Fruit fly (Drosophila melanogaster) whole organism: ENCODE results near the gene sima.

Experiments
- CG8478 ChIP-seq: fragments of >200 bp; optimal IDR thresholded peaks from 2 replicates; lab custom pipeline; 2018; ENCODE audit warnings: inconsistent platforms
- Dll ChIP-seq: fragments of >200 bp; optimal IDR thresholded peaks from 2 replicates; lab custom pipeline; 2017
- EcR ChIP-seq, 2 experiments: fragments of >200 bp; optimal IDR thresholded peaks; 2 replicates each; lab custom pipeline; 2017; ENCODE audit warnings: missing biosample characterization in 2 of 2, missing genetic modification characterization in 2 of 2, missing genetic modification reagents in 2 of 2
- pan ChIP-seq: fragments of >200 bp; optimal IDR thresholded peaks from 2 replicates; lab custom pipeline; 2017
- psq ChIP-seq: fragments of >200 bp; optimal IDR thresholded peaks from 2 replicates; lab custom pipeline; 2017
- usp ChIP-seq: fragments of >200 bp; optimal IDR thresholded peaks from 2 replicates; lab custom pipeline; 2017; ENCODE audit warnings: missing biosample characterization, missing genetic modification characterization, mixed read lengths

Gene sima

dm6 chr3R:30032281-30032680, 25.8 kb upstream of the sima start:
- TF ChIP-seq EcR (GFP tag; optimal IDR thresholded peaks at IDR 0.05; lab: Kevin White, UChicago): no peak
- TF ChIP-seq usp: no peak
- no peak for TF ChIP-seq Dll (lab: Kevin White, UChicago)
- no peak for TF ChIP-seq CG8478 (lab: Kevin White, UChicago)
- TF ChIP-seq pan (lab: Kevin White, UChicago): no peak
- TF ChIP-seq psq (lab: Kevin White, UChicago): no peak

dm6 chr3R:30036609-30037008, 21.5 kb upstream of the sima start, which contains the start of gene ZIPIC:
ZIPIC (minus strand) TSS chr3R:30036870.
- TF ChIP-seq CG8478 (lab: Kevin White, UChicago) (no peak), usp (no peak), pan (lab: Kevin White, UChicago) (no peak), Dll (lab: Kevin White, UChicago) (no peak), EcR (GFP tag; optimal IDR thresholded peaks at IDR 0.05; lab: Kevin White, UChicago) (no peak), psq (lab: Kevin White, UChicago) (no peak)

dm6 chr3R:30037630-30038029, 20.5 kb upstream of the sima start, which contains the start of gene ocn:
ocn (minus strand) TSS chr3R:30037730.
- TF ChIP-seq pan (lab: Kevin White, UChicago) (no peak), Dll (lab: Kevin White, UChicago) (no peak), CG8478 (lab: Kevin White, UChicago) (no peak), EcR (GFP tag; optimal IDR thresholded peaks at IDR 0.05; lab: Kevin White, UChicago) (no peak), psq (lab: Kevin White, UChicago) (no peak), usp (no peak)

DNA sequence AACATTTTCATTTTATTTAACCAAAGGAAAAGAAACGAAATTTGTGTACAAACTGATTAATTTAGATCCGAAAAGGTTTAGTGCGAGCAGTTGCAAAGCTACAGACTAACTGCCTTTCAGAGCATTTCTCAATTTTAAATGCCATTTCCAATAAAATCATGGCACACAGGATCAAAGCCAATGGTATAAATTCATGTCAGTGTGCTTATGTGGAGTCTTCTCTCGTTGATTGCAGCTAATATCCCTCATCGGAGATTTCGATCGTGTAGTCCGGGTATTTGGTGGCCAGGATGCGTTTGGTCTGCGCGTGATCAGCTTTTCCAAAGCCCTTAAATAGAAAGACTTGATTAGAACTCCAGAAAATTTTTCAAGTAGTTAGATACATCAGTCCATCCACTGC, 19.5 kb upstream of the sima start, which contains the start of gene janB:
Gene janB, minus strand, starts transcription at position 101 of the 400 bp plus-strand sequence.
- TF ChIP-seq EcR (GFP tag; optimal IDR thresholded peaks at IDR 0.05; lab: Kevin White, UChicago) (no peak), psq (lab: Kevin White, UChicago) (no peak), usp (no peak), CG8478 (lab: Kevin White, UChicago) (no peak), pan (lab: Kevin White, UChicago) (no peak), Dll (lab: Kevin White, UChicago) (no peak)

DNA sequence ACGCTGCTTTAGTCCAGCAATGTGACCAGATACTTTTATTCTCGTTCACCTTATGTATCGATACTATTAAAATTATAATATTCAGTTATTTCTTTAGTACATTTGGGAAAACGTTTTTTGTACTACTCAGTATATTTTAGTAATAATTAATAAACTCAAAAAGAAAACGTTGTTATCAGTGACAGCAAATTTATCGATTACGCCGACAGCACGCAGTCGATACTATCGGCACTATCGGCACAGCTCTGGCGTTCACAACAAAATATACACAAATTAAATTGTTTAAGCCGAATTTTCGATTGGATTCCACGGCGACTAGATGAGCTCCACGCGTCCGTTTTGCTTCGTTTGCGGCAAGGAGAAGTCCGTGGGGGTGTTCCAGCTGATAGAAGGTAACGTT, 18.6 kb upstream of the sima start, which contains the start of the genes janA, Sry-alpha and Sry-beta:
Gene janA, minus strand, starts transcription at position 40 of the 400 bp plus-strand sequence.
Gene Sry-alpha, plus strand, starts transcription at position 226 of the 400 bp plus-strand sequence.
Gene Sry-beta, plus strand, starts transcription at position 226 of the 400 bp plus-strand sequence.
- TF ChIP-seq CG8478 (lab: Kevin White, UChicago) (no peak), Dll (lab: Kevin White, UChicago) (no peak), usp (no peak), EcR (GFP tag; optimal IDR thresholded peaks at IDR 0.05; lab: Kevin White, UChicago) (no peak), pan (lab: Kevin White, UChicago) (no peak), psq (lab: Kevin White, UChicago) (no peak)

DNA sequence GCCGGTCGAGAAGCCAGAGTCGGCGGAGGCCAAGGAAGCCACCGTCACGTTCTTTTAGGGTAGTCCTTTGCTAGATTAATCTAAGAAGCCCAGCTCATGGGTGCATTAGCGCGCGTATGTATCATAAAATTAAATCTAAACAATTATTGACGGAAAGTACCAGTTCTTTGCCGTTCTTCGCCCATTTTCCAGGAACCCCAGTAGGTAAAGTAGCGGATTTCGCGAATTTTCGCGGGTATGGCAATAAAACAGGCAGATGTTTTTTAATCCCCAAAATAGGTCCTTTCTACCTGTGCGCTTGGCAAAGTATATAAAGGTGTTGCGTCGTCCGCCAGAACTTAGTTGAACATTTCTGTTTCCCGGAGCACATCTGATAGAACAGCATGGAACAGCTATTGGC, 17.2 kb upstream of the sima start:
- TF ChIP-seq psq (lab: Kevin White, UChicago): no peak
- TF ChIP-seq usp: no peak
- no peak for TF ChIP-seq CG8478 (lab: Kevin White, UChicago)

dm6 chr3R:30043139-30043744, 14.9 kb upstream of the sima start, which contains the start of gene Sry-delta:
Sry-delta (plus strand) TSS chr3R:30043341.
- no peak for TF ChIP-seq pan (lab: Kevin White, UChicago)
- no peak for TF ChIP-seq CG8478 (lab: Kevin White, UChicago)
- TF ChIP-seq EcR (GFP tag; optimal IDR thresholded peaks at IDR 0.05; lab: Kevin White, UChicago): no peak
- TF ChIP-seq Dll (lab: Kevin White, UChicago): no peak
- no peak for TF ChIP-seq psq (lab: Kevin White, UChicago)
- no peak for TF ChIP-seq usp

DNA sequence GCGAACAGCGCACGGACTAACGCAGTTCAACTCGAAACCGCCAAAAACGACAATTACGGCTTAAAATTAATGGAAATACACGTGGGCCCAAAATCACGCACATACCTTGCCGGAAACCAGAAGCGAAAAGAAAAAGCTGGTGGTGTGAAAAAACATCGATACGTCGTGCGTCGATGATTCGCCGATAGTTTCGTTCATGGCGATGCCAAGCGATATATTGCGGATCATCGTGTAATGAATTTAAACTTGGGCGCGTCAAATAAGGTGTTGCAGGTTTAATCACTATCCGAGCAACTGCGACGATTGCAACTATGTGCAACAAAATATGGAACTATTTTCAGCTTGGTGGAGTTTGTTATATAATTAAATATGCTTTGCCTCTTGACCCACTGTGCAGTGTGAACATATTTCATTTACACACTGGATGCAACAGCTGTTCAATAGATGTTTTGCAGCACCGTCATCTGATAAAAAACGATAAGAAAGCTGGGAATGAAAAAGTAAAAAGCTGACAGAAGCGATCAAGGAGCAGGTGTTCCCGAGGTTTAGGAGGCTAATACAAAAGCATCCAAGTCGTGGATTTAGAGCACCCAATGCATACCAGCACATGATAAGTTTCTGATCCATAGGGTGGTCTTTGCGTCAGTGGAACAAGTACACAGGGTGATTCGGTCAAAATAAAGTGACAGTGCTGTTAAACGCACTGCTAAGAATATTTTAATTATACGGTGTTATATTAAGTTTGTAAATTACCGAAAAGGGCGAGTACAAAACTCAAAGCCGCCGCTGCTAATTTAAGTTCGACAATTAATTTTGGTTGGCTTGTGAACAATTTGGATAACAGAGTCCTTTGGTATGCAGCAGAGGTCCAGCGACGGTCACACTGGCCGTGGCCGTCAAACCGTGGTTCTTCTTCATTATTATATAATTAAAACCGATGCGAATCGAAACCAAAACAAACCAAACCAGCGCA, 11.8 kb upstream of the sima start, which contains the start of the genes RpL32 and CG7943:
Gene RpL32, minus strand, starts transcription at position 133 of the 973 bp plus-strand sequence.
Gene CG7943, plus strand, starts transcription at position 442 of the 973 bp plus-strand sequence.
- no peak for TF ChIP-seq psq (lab: Kevin White, UChicago)
- TF ChIP-seq usp: no peak
- TF ChIP-seq Dll (lab: Kevin White, UChicago): no peak
- no peak for TF ChIP-seq EcR (GFP tag; optimal IDR thresholded peaks at IDR 0.05; lab: Kevin White, UChicago)
- TF ChIP-seq CG8478 (lab: Kevin White, UChicago): no peak
- no peak for TF ChIP-seq pan (lab: Kevin White, UChicago)

DNA sequence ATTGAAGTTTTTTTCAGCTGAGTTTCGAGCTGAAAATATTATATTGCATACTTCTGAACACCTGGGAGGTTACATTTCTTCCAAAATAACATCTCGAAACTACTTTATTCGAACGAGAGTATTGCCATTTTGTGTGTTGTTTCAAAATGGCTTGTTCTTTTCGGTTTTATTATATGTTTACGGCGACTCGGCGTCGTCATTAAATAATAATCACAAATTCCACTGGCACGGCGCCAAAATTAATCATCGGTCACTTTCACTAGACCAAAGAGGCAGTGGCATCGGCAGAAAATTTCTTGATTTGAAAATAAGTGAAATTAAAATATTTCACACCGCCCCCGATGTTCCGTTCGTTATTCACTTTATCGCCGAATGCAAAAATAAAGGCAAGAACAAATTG, 7.7 kb upstream of the sima start:
- no peak for TF ChIP-seq pan (lab: Kevin White, UChicago)
- no peak for TF ChIP-seq psq (lab: Kevin White, UChicago)
- no peak for TF ChIP-seq Dll (lab: Kevin White, UChicago)
- TF ChIP-seq usp: no peak
- TF ChIP-seq CG8478 (lab: Kevin White, UChicago): no peak
- TF ChIP-seq EcR (GFP tag; optimal IDR thresholded peaks at IDR 0.05; lab: Kevin White, UChicago): no peak

DNA sequence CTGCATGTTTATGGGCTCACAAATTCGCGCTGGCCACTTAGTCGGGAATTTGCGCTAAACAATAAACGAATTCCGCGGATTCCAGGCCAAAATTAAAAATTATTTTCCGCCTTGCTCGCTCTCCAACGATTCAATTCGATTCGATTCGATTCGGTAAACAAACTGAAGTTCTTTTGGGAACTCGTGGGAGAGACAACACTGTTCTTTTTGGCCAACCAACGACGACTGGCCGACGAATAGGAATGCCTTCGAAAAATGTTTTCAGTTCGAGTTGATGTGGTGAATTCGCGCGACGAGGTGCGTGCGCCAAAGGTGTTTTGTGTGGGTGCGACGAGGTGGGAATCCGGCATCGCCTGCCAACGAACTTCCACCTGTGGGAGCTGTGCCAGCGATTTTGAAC, 6.2 kb upstream of the sima start, which contains the start of gene CG15528:
Gene CG15528, minus strand, starts transcription at position 180 of the 400 bp plus-strand sequence.
- TF ChIP-seq pan (lab: Kevin White, UChicago) (no peak), psq (lab: Kevin White, UChicago) (no peak), EcR (GFP tag; optimal IDR thresholded peaks at IDR 0.05; lab: Kevin White, UChicago) (no peak), CG8478 (lab: Kevin White, UChicago) (no peak), usp (no peak), Dll (lab: Kevin White, UChicago) (no peak)
